Fruit fly (Drosophila melanogaster) whole organism, embryonic: Measurements from ENCODE around the gene Mvl.

ENCODE experiments used
- CG13123 ChIP-seq: fragments of 200-800 bp; sonication (Bioruptor generic); optimal IDR thresholded peaks from 2 replicates; lab custom pipeline; 2016; ENCODE audit warnings: missing biosample characterization, missing genetic modification characterization
- CG13775 ChIP-seq: fragments of 200-800 bp; sonication (Bioruptor generic); optimal IDR thresholded peaks from 3 replicates; lab custom pipeline; 2017; ENCODE audit warnings: missing biosample characterization, mild to moderate bottlenecking, missing genetic modification characterization
- CG14860 ChIP-seq: fragments of 200-800 bp; sonication (Bioruptor generic); IDR thresholded peaks from 3 replicates; pipeline ENCODE4 v1.3.6; 2022; ENCODE audit warnings: missing biosample characterization, missing genetic modification characterization; ENCODE audit not compliant: partially characterized antibody
- CG15479 ChIP-seq: fragments of 200-800 bp; sonication (Bioruptor generic); optimal IDR thresholded peaks from 3 replicates; lab custom pipeline; 2019; ENCODE audit warnings: missing biosample characterization, mild to moderate bottlenecking, missing genetic modification characterization, moderate library complexity
- CG15696 ChIP-seq: fragments of 200-800 bp; sonication (Bioruptor generic); optimal IDR thresholded peaks from 2 replicates; lab custom pipeline; 2019; ENCODE audit warnings: missing biosample characterization, mild to moderate bottlenecking, missing genetic modification characterization, moderate library complexity
- CG17568 ChIP-seq: fragments of 200-800 bp; sonication (Bioruptor generic); optimal IDR thresholded peaks from 2 replicates; lab custom pipeline; 2018; ENCODE audit warnings: missing biosample characterization, mild to moderate bottlenecking, missing genetic modification characterization, moderate library complexity
- CG18764 ChIP-seq: fragments of 200-800 bp; sonication (Bioruptor generic); optimal IDR thresholded peaks from 3 replicates; lab custom pipeline; 2016; ENCODE audit warnings: missing biosample characterization, missing genetic modification characterization
- CG2678 ChIP-seq: fragments of 200-800 bp; sonication (Bioruptor generic); optimal IDR thresholded peaks from 3 replicates; lab custom pipeline; 2019; ENCODE audit warnings: missing biosample characterization, mild to moderate bottlenecking, missing genetic modification characterization, moderate library complexity
- CG2889 ChIP-seq: fragments of 200-800 bp; sonication (Bioruptor generic); IDR thresholded peaks from 3 replicates; pipeline ENCODE4 v1.3.6; 2022; ENCODE audit warnings: missing biosample characterization, missing genetic modification characterization
- CG32767 ChIP-seq: fragments of 200-800 bp; sonication (Bioruptor generic); IDR thresholded peaks from 2 replicates; pipeline ENCODE4 v1.3.6; 2022; ENCODE audit warnings: missing biosample characterization, missing genetic modification characterization
- CG33213 ChIP-seq: fragments of 200-800 bp; sonication (Bioruptor generic); optimal IDR thresholded peaks from 3 replicates; lab custom pipeline; 2016; ENCODE audit warnings: missing biosample characterization, missing genetic modification characterization
- CG3726 ChIP-seq: fragments of 200-800 bp; sonication (Bioruptor generic); IDR thresholded peaks from 3 replicates; pipeline ENCODE4, ENCODE4 v1.3.6; 2022; ENCODE audit warnings: missing biosample characterization, missing genetic modification characterization
- CG4854 ChIP-seq: fragments of 200-800 bp; sonication (Bioruptor generic); optimal IDR thresholded peaks from 2 replicates; lab custom pipeline; 2016; ENCODE audit warnings: missing biosample characterization, missing genetic modification characterization, inconsistent platforms
- CG6654 ChIP-seq: fragments of 200-800 bp; sonication (Bioruptor generic); optimal IDR thresholded peaks from 2 replicates; lab custom pipeline; 2017; ENCODE audit warnings: missing biosample characterization, mild to moderate bottlenecking, missing genetic modification characterization
- CG6813 ChIP-seq: fragments of 200-800 bp; sonication (Bioruptor generic); optimal IDR thresholded peaks from 2 replicates; lab custom pipeline; 2017; ENCODE audit warnings: missing biosample characterization, missing genetic modification characterization, mild to moderate bottlenecking, moderate library complexity, missing genetic modification reagents
- CG8089 ChIP-seq: fragments of 200-800 bp; sonication (Bioruptor generic); optimal IDR thresholded peaks from 3 replicates; lab custom pipeline; 2016; ENCODE audit warnings: missing biosample characterization, missing genetic modification characterization
- CG8281 ChIP-seq: fragments of 200-800 bp; sonication (Bioruptor generic); optimal IDR thresholded peaks from 2 replicates; lab custom pipeline; 2018; ENCODE audit warnings: missing biosample characterization, mild to moderate bottlenecking, missing genetic modification characterization, moderate library complexity
- CG8478 ChIP-seq: fragments of >200 bp; optimal IDR thresholded peaks from 2 replicates; lab custom pipeline; 2018
- CG9817 ChIP-seq: fragments of 200-800 bp; sonication (Bioruptor generic); optimal IDR thresholded peaks from 2 replicates; lab custom pipeline; 2018; ENCODE audit warnings: missing biosample characterization, mild to moderate bottlenecking, missing genetic modification characterization, moderate library complexity
- CG9876 ChIP-seq: fragments of 200-800 bp; sonication (Bioruptor generic); optimal IDR thresholded peaks from 2 replicates; lab custom pipeline; 2016; ENCODE audit warnings: missing biosample characterization, missing genetic modification characterization
- Doc2 ChIP-seq: fragments of 200-800 bp; sonication (Bioruptor generic); IDR thresholded peaks from 2 replicates; pipeline ENCODE4 v1.3.6; 2022; ENCODE audit warnings: missing biosample characterization, missing genetic modification characterization
- HmgD ChIP-seq: fragments of 200-800 bp; sonication (Bioruptor generic); optimal IDR thresholded peaks from 3 replicates; lab custom pipeline; 2016; ENCODE audit warnings: missing biosample characterization, missing genetic modification characterization
- HmgZ ChIP-seq: fragments of 200-800 bp; sonication (Bioruptor generic); optimal IDR thresholded peaks from 2 replicates; lab custom pipeline; 2018; ENCODE audit warnings: missing biosample characterization, mild to moderate bottlenecking, missing genetic modification characterization
- Hmx ChIP-seq: fragments of 200-800 bp; sonication (Bioruptor generic); optimal IDR thresholded peaks from 2 replicates; lab custom pipeline; 2016; ENCODE audit warnings: missing biosample characterization, missing genetic modification characterization
- NK7.1 ChIP-seq: fragments of 200-800 bp; sonication (Bioruptor generic); optimal IDR thresholded peaks from 3 replicates; lab custom pipeline; 2016; ENCODE audit warnings: missing biosample characterization, missing genetic modification characterization
- PHDP ChIP-seq: fragments of 200-800 bp; sonication (Bioruptor generic); optimal IDR thresholded peaks from 3 replicates; lab custom pipeline; 2018; ENCODE audit warnings: missing biosample characterization, mild to moderate bottlenecking, missing genetic modification characterization, moderate library complexity
- Ptx1 ChIP-seq: fragments of 200-800 bp; sonication (Bioruptor generic); IDR thresholded peaks from 2 replicates; pipeline ENCODE4 v1.3.6; 2022; ENCODE audit warnings: missing biosample characterization, missing genetic modification characterization
- Sox102F ChIP-seq: fragments of 200-800 bp; sonication (Bioruptor generic); optimal IDR thresholded peaks from 2 replicates; lab custom pipeline; 2018; ENCODE audit warnings: missing biosample characterization, mild to moderate bottlenecking, missing genetic modification characterization, moderate library complexity
- Xbp1 ChIP-seq: fragments of 200-800 bp; sonication (Bioruptor generic); optimal IDR thresholded peaks from 3 replicates; lab custom pipeline; 2016; ENCODE audit warnings: missing biosample characterization, mild to moderate bottlenecking, missing genetic modification characterization
- ap ChIP-seq: fragments of 200-800 bp; sonication (Bioruptor generic); IDR thresholded peaks from 2 replicates; pipeline ENCODE4 v1.3.6; 2022; ENCODE audit warnings: missing biosample characterization, missing genetic modification characterization
- ci ChIP-seq: fragments of 200-800 bp; sonication (Bioruptor generic); IDR thresholded peaks from 3 replicates; pipeline ENCODE4 v1.3.6; 2022; ENCODE audit warnings: missing biosample characterization, missing genetic modification characterization
- croc ChIP-seq: fragments of 200-800 bp; sonication (Bioruptor generic); conservative IDR thresholded peaks from 3 replicates; pipeline ENCODE4 v1.3.6; 2022; ENCODE audit warnings: missing biosample characterization, missing genetic modification characterization
- hbn ChIP-seq: fragments of 200-800 bp; sonication (Bioruptor generic); IDR thresholded peaks from 2 replicates; pipeline ENCODE4 v1.3.6; 2022; ENCODE audit warnings: missing biosample characterization, missing genetic modification characterization; ENCODE audit not compliant: partially characterized antibody
- inv ChIP-seq: fragments of 200-800 bp; sonication (Bioruptor generic); IDR thresholded peaks from 2 replicates; pipeline ENCODE4 v1.3.6; 2022; ENCODE audit warnings: missing biosample characterization, missing genetic modification characterization; ENCODE audit not compliant: partially characterized antibody
- luna ChIP-seq: fragments of 200-800 bp; sonication (Bioruptor generic); optimal IDR thresholded peaks from 2 replicates; lab custom pipeline; 2016; ENCODE audit warnings: missing biosample characterization, missing genetic modification characterization
- mld ChIP-seq: fragments of 200-800 bp; sonication (Bioruptor generic); IDR thresholded peaks from 3 replicates; pipeline ENCODE4 v1.3.6; 2022; ENCODE audit warnings: missing biosample characterization, missing genetic modification characterization; ENCODE audit not compliant: partially characterized antibody
- nerfin-1 ChIP-seq: fragments of 200-800 bp; sonication (Bioruptor generic); optimal IDR thresholded peaks from 3 replicates; lab custom pipeline; 2019; ENCODE audit warnings: missing biosample characterization, mild to moderate bottlenecking, missing genetic modification characterization, moderate library complexity
- sna ChIP-seq: fragments of 200-800 bp; sonication (Bioruptor generic); IDR thresholded peaks from 2 replicates; pipeline ENCODE4 v1.3.6; 2022; ENCODE audit warnings: missing biosample characterization, missing genetic modification characterization; ENCODE audit not compliant: partially characterized antibody
- zf30C ChIP-seq: fragments of 200-800 bp; sonication (Bioruptor generic); optimal IDR thresholded peaks from 3 replicates; lab custom pipeline; 2018; ENCODE audit warnings: missing biosample characterization, mild to moderate bottlenecking, missing genetic modification characterization

Mvl gene

dm6 chr3R:21050875-21051274 lies 9.7 kb downstream of the Mvl start, which contains the start of gene Jhbp15:
Gene Jhbp15, minus strand, starts transcription at chr3R:21050975.
- no peak for TF ChIP-seq CG32767 (GFP tag; lab: Robert Waterston, UW)
- TF ChIP-seq Hmx (GFP tag; lab: Kevin White, UChicago): no peak
- TF ChIP-seq CG14860 (GFP tag; lab: Robert Waterston, UW): no peak
- no peak for TF ChIP-seq ap (GFP tag; lab: Robert Waterston, UW)
- TF ChIP-seq HmgD (GFP tag; lab: Kevin White, UChicago): no peak
- no peak for TF ChIP-seq CG6813 (GFP tag; lab: Kevin White, UChicago)
- no peak for TF ChIP-seq CG17568
- TF ChIP-seq mld (GFP tag; lab: Robert Waterston, UW): no peak
- TF ChIP-seq PHDP (tag; lab: Kevin White, UChicago): no peak
- TF ChIP-seq NK7.1 (GFP tag; lab: Kevin White, UChicago): no peak
- no peak for TF ChIP-seq CG2889 (GFP tag; lab: Robert Waterston, UW)
- TF ChIP-seq CG3726 (GFP tag; lab: Robert Waterston, UW): no peak
- TF ChIP-seq ci (GFP tag; lab: Robert Waterston, UW): no peak
- no peak for TF ChIP-seq zf30C (GFP tag; lab: Kevin White, UChicago)
- no peak for TF ChIP-seq CG13775 (GFP tag; lab: Kevin White, UChicago)
- no peak for TF ChIP-seq CG15696 (tag; lab: Kevin White, UChicago)
- no peak for TF ChIP-seq CG4854 (GFP tag; lab: Kevin White, UChicago)
- TF ChIP-seq nerfin-1 (tag; lab: Kevin White, UChicago): no peak
- no peak for TF ChIP-seq Doc2 (GFP tag; lab: Robert Waterston, UW)

- TF ChIP-seq HmgZ (tag; lab: Kevin White, UChicago) (no peak), CG8089 (GFP tag; lab: Kevin White, UChicago) (no peak), CG9876 (GFP tag; lab: Kevin White, UChicago) (no peak), CG8281 (tag; lab: Kevin White, UChicago) (no peak), CG33213 (GFP tag; lab: Kevin White, UChicago) (no peak), CG8478 (no peak), CG9817 (tag; lab: Kevin White, UChicago) (no peak), CG18764 (GFP tag; lab: Kevin White, UChicago) (no peak), sna (GFP tag; lab: Robert Waterston, UW) (no peak), CG6654 (GFP tag; lab: Kevin White, UChicago) (no peak), CG13123 (GFP tag; lab: Kevin White, UChicago) (no peak), CG15479 (GFP tag; lab: Kevin White, UChicago) (no peak), Xbp1 (GFP tag; lab: Kevin White, UChicago) (no peak), luna (GFP tag; lab: Kevin White, UChicago) (no peak), hbn (GFP tag; lab: Robert Waterston, UW) (no peak), inv (GFP tag; lab: Robert Waterston, UW) (no peak), CG2678 (tag; lab: Kevin White, UChicago) (no peak), Sox102F (GFP tag; lab: Kevin White, UChicago) (no peak), Ptx1 (no peak), croc (GFP tag; lab: Robert Waterston, UW) (no peak)
Measured at dm6 chr3R:21048729-21049128, 11.9 kb downstream of the Mvl start, which contains the start of gene CG7079. Gene CG7079, minus strand, starts transcription at chr3R:21048829.
